Worm (Caenorhabditis elegans) whole organism, early embryonic: ENCODE results near the gene Y62H9A.4.

Experiments used
- ama-1 ChIP-seq: fragments of 150-350 bp; optimal IDR thresholded peaks from 2 replicates; lab custom pipeline; 2014
- ceh-13 ChIP-seq: fragments of 200-800 bp; sonication (Bioruptor generic); optimal IDR thresholded peaks from 2 replicates; lab custom pipeline; 2018; ENCODE audit warnings: mild to moderate bottlenecking, missing genetic modification characterization, missing compliant biosample characterization
- ceh-36 ChIP-seq: sonication (generic microtip); optimal IDR thresholded peaks from 2 replicates; lab custom pipeline; 2016; ENCODE audit warnings: missing genetic modification characterization, inconsistent platforms, missing compliant biosample characterization
- hnd-1 ChIP-seq: sonication (generic microtip); optimal IDR thresholded peaks from 2 replicates; lab custom pipeline; 2016; ENCODE audit warnings: missing genetic modification characterization, missing compliant biosample characterization

- TF ChIP-seq hnd-1 (tag; lab: Kevin White, UChicago) (no peak), ceh-13 (GFP tag; lab: Kevin White, UChicago) (no peak), ama-1 (no peak), ceh-36 (no peak)
These were observed 22.7 kb downstream of the Y62H9A.4 start, which contains the start of gene Y62H9A.10 for ce11 chrX:11902661-11903060.
